Worm (Caenorhabditis elegans): ENCODE results near the gene C27D6.11.

- TF ChIP-seq R02D3.7 (tag; optimal IDR thresholded peaks at IDR 0.05) (no peak), unc-62 (GFP tag; optimal IDR thresholded peaks at IDR 0.05) (no peak)
Measured at ce11 chrII:5166738-5167137, 5.7 kb upstream of the C27D6.11 start, which contains the start of gene srb-3.
